Worm (Caenorhabditis elegans) whole organism, L2 larva: ENCODE results near the gene Y50E8A.12.

Source experiments
- ceh-82 ChIP-seq: fragments of 150-350 bp; optimal IDR thresholded peaks from 2 replicates; lab custom pipeline; 2014; ENCODE audit warnings: missing biosample characterization, missing genetic modification characterization
- dmd-4 ChIP-seq: sonication (generic microtip); optimal IDR thresholded peaks from 2 replicates; lab custom pipeline; 2017; ENCODE audit warnings: missing biosample characterization, missing genetic modification characterization
- gmeb-1 ChIP-seq: fragments of 150-350 bp; optimal IDR thresholded peaks from 2 replicates; lab custom pipeline; 2014; ENCODE audit warnings: missing biosample characterization, missing genetic modification characterization
- lin-13 ChIP-seq: fragments of 150-350 bp; optimal IDR thresholded peaks from 2 replicates; lab custom pipeline; 2014; ENCODE audit warnings: missing biosample characterization, missing genetic modification reagents, missing genetic modification characterization
- mdl-1 ChIP-seq, 2 experiments: fragments of 150-350 bp in 1 of 2; sonication (generic microtip) in 1 of 2; optimal IDR thresholded peaks; 2 replicates each; lab custom pipeline; 2017; ENCODE audit warnings: missing biosample characterization in 2 of 2, missing genetic modification characterization in 2 of 2
- nhr-237 ChIP-seq: fragments of 150-350 bp; optimal IDR thresholded peaks from 2 replicates; lab custom pipeline; 2014; ENCODE audit warnings: missing biosample characterization, missing genetic modification characterization
- nhr-77 ChIP-seq: fragments of 150-350 bp; optimal IDR thresholded peaks from 2 replicates; lab custom pipeline; 2014; ENCODE audit warnings: missing biosample characterization, missing genetic modification characterization
- snpc-4 ChIP-seq: fragments of 150-350 bp; optimal IDR thresholded peaks from 2 replicates; lab custom pipeline; 2014; ENCODE audit warnings: missing biosample characterization, missing genetic modification characterization
- unc-62 ChIP-seq: fragments of 150-350 bp; optimal IDR thresholded peaks from 2 replicates; lab custom pipeline; 2014; ENCODE audit warnings: missing biosample characterization, missing genetic modification reagents, missing genetic modification characterization
- zag-1 ChIP-seq: fragments of 150-350 bp; optimal IDR thresholded peaks from 2 replicates; lab custom pipeline; 2014; ENCODE audit warnings: missing biosample characterization, missing genetic modification characterization
- ztf-11 ChIP-seq: sonication (generic microtip); optimal IDR thresholded peaks from 2 replicates; lab custom pipeline; 2017; ENCODE audit warnings: missing biosample characterization, missing genetic modification characterization

- TF ChIP-seq gmeb-1 (tag; lab: Kevin White, UChicago) (no peak), dmd-4 (tag; lab: Kevin White, UChicago) (no peak), snpc-4 (tag; lab: Kevin White, UChicago) (no peak), ceh-82 (tag; lab: Kevin White, UChicago) (no peak), lin-13 (GFP tag; lab: Kevin White, UChicago) (no peak), nhr-237 (tag; lab: Kevin White, UChicago) (no peak), ztf-11 (tag; lab: Kevin White, UChicago) (no peak), zag-1 (tag; lab: Kevin White, UChicago) (no peak), nhr-77 (tag; lab: Kevin White, UChicago) (no peak), unc-62 (GFP tag; lab: Kevin White, UChicago) (no peak), mdl-1 (tag; optimal IDR thresholded peaks at IDR 0.05; lab: Kevin White, UChicago) (peak in 1 of 2 experiments; percentile 8)
These were observed 47.6 kb upstream of the Y50E8A.12 start for ce11 chrV:14831460-14832120.
